Worm (Caenorhabditis elegans) whole organism, midembryonic: ENCODE results near the gene klp-18.

Source experiments
- T22C8.4 ChIP-seq: fragments of 200-800 bp; sonication (Bioruptor generic); IDR thresholded peaks from 2 replicates; pipeline ENCODE4 v1.3.6; 2022; ENCODE audit warnings: missing genetic modification characterization, missing compliant biosample characterization
- cog-1 ChIP-seq: sonication (generic microtip); optimal IDR thresholded peaks from 2 replicates; lab custom pipeline; 2016; ENCODE audit warnings: missing genetic modification characterization, missing compliant biosample characterization
- flt-1 ChIP-seq: fragments of 200-800 bp; sonication (Bioruptor generic); IDR thresholded peaks from 2 replicates; pipeline ENCODE4 v1.3.6; 2022; ENCODE audit warnings: missing genetic modification characterization, missing compliant biosample characterization
- klf-2 ChIP-seq: fragments of 200-800 bp; sonication (Bioruptor generic); conservative IDR thresholded peaks from 2 replicates; pipeline ENCODE4 v1.3.6; 2022; ENCODE audit warnings: missing genetic modification reagents, missing genetic modification characterization, missing compliant biosample characterization
- med-1 ChIP-seq: sonication (generic microtip); optimal IDR thresholded peaks from 2 replicates; lab custom pipeline; 2017; ENCODE audit warnings: missing genetic modification characterization, mild to moderate bottlenecking, missing compliant biosample characterization, antibody characterized with exemption, missing genetic modification reagents; ENCODE audit not compliant: insufficient read depth
- ref-1 ChIP-seq: fragments of 200-800 bp; sonication (Bioruptor generic); conservative IDR thresholded peaks from 2 replicates; pipeline ENCODE4 v1.3.6; 2022; ENCODE audit warnings: missing genetic modification reagents, missing genetic modification characterization, missing compliant biosample characterization
- tab-1 ChIP-seq: fragments of 200-800 bp; sonication (Bioruptor generic); IDR thresholded peaks from 2 replicates; pipeline ENCODE4 v1.3.6; 2022; ENCODE audit warnings: missing genetic modification characterization, missing compliant biosample characterization
- ztf-23 ChIP-seq: fragments of 200-800 bp; sonication (Bioruptor generic); IDR thresholded peaks from 2 replicates; pipeline ENCODE4 v1.3.6; 2022; ENCODE audit warnings: missing genetic modification reagents, missing genetic modification characterization, missing compliant biosample characterization
- ztf-29 ChIP-seq: fragments of 200-800 bp; sonication (Bioruptor generic); IDR thresholded peaks from 2 replicates; pipeline ENCODE4 v1.3.6; 2022; ENCODE audit warnings: missing genetic modification reagents, missing genetic modification characterization, missing compliant biosample characterization

Gene klp-18

ce11 chrIV:7012731-7013445 lies 27.1 kb upstream of the klp-18 start:
- no peak for TF ChIP-seq flt-1 (GFP tag; lab: Robert Waterston, UW)
- no peak for TF ChIP-seq ref-1 (GFP tag; lab: Robert Waterston, UW)
- no peak for TF ChIP-seq cog-1 (tag; lab: Kevin White, UChicago)
- TF ChIP-seq ztf-29, result no peak
- TF ChIP-seq ztf-23 (GFP tag; lab: Robert Waterston, UW), result no peak
- no peak for TF ChIP-seq T22C8.4 (GFP tag; lab: Robert Waterston, UW)
- no peak for TF ChIP-seq tab-1

ce11 chrIV:7016502-7016901 lies 23.5 kb upstream of the klp-18 start:
- TF ChIP-seq ref-1 (GFP tag; lab: Robert Waterston, UW), result no peak

ce11 chrIV:7017123-7017674 lies 22.8 kb upstream of the klp-18 start, which contains the start of gene gldi-4:
Gene gldi-4, plus strand, starts transcription at chrIV:7017624.
- TF ChIP-seq flt-1 (GFP tag; lab: Robert Waterston, UW) (0 out of 2 replicates have a peak, but pooled peaks have one; percentile 42), ref-1 (GFP tag; lab: Robert Waterston, UW) (no peak), tab-1 (no peak)

- TF ChIP-seq cog-1 (tag; lab: Kevin White, UChicago) (no peak), ztf-29 (no peak), tab-1 (no peak), ref-1 (GFP tag; lab: Robert Waterston, UW) (no peak), ztf-23 (GFP tag; lab: Robert Waterston, UW) (no peak), med-1 (GFP tag; lab: Kevin White, UChicago) (no peak), T22C8.4 (GFP tag; lab: Robert Waterston, UW) (no peak), flt-1 (GFP tag; lab: Robert Waterston, UW) (no peak), klf-2 (no peak)
Measured at ce11 chrIV:7018623-7019022, 21.4 kb upstream of the klp-18 start.

- TF ChIP-seq med-1 (GFP tag; lab: Kevin White, UChicago), result no peak
- no peak for TF ChIP-seq ztf-29
- TF ChIP-seq flt-1 (GFP tag; lab: Robert Waterston, UW), result no peak
- TF ChIP-seq tab-1, result no peak
- TF ChIP-seq ztf-23 (GFP tag; lab: Robert Waterston, UW), result no peak
- no peak for TF ChIP-seq klf-2
- TF ChIP-seq cog-1 (tag; lab: Kevin White, UChicago), result no peak
- no peak for TF ChIP-seq T22C8.4 (GFP tag; lab: Robert Waterston, UW)
- TF ChIP-seq ref-1 (GFP tag; lab: Robert Waterston, UW), result no peak
Measured at ce11 chrIV:7020630-7021029, 19.4 kb upstream of the klp-18 start.

ce11 chrIV:7022227-7022626 lies 17.8 kb upstream of the klp-18 start:
- TF ChIP-seq cog-1 (tag; lab: Kevin White, UChicago) (no peak), tab-1 (no peak), flt-1 (GFP tag; lab: Robert Waterston, UW) (no peak), med-1 (GFP tag; lab: Kevin White, UChicago) (no peak), ztf-29 (no peak), T22C8.4 (GFP tag; lab: Robert Waterston, UW) (no peak), klf-2 (no peak), ztf-23 (GFP tag; lab: Robert Waterston, UW) (no peak), ref-1 (GFP tag; lab: Robert Waterston, UW) (no peak)

- TF ChIP-seq med-1 (GFP tag; lab: Kevin White, UChicago), result no peak
- TF ChIP-seq cog-1 (tag; lab: Kevin White, UChicago), result peak; percentile 63
Measured at ce11 chrIV:7023004-7023403, 17.0 kb upstream of the klp-18 start.

ce11 chrIV:7023858-7024257 lies 16.2 kb upstream of the klp-18 start, which contains the start of gene adah-1:
Gene adah-1, plus strand, starts transcription at chrIV:7024211.
- no peak for TF ChIP-seq T22C8.4 (GFP tag; lab: Robert Waterston, UW)
- no peak for TF ChIP-seq med-1 (GFP tag; lab: Kevin White, UChicago)
- TF ChIP-seq flt-1 (GFP tag; lab: Robert Waterston, UW), result no peak
- no peak for TF ChIP-seq ref-1 (GFP tag; lab: Robert Waterston, UW)
- no peak for TF ChIP-seq tab-1
- no peak for TF ChIP-seq klf-2
- no peak for TF ChIP-seq ztf-23 (GFP tag; lab: Robert Waterston, UW)

ce11 chrIV:7024829-7025228 lies 15.2 kb upstream of the klp-18 start:
- TF ChIP-seq med-1 (GFP tag; lab: Kevin White, UChicago) (no peak), ref-1 (GFP tag; lab: Robert Waterston, UW) (no peak)

- TF ChIP-seq flt-1 (GFP tag; lab: Robert Waterston, UW), result no peak
- no peak for TF ChIP-seq tab-1
- no peak for TF ChIP-seq ztf-23 (GFP tag; lab: Robert Waterston, UW)
- TF ChIP-seq med-1 (GFP tag; lab: Kevin White, UChicago), result no peak
- TF ChIP-seq klf-2, result no peak
- no peak for TF ChIP-seq cog-1 (tag; lab: Kevin White, UChicago)
- TF ChIP-seq T22C8.4 (GFP tag; lab: Robert Waterston, UW), result no peak
- no peak for TF ChIP-seq ref-1 (GFP tag; lab: Robert Waterston, UW)
Measured at ce11 chrIV:7025835-7026234, 14.2 kb upstream of the klp-18 start.
